Worm (Caenorhabditis elegans) whole organism, young adult: Measurements from ENCODE around the gene C09F5.3.
A peak's percentile ranks its signal among the peaks of the same experiment; 100 is the strongest.

ENCODE experiments used
- B0261.1 ChIP-seq: sonication (generic microtip); optimal IDR thresholded peaks from 2 replicates; lab custom pipeline; 2016; ENCODE audit warnings: mild to moderate bottlenecking, missing genetic modification characterization, moderate library complexity, missing compliant biosample characterization
- F22D6.2 ChIP-seq: sonication (generic microtip); optimal IDR thresholded peaks from 2 replicates; lab custom pipeline; 2016; ENCODE audit warnings: mild to moderate bottlenecking, missing genetic modification characterization, missing compliant biosample characterization
- F37B4.10 ChIP-seq: fragments of 200-800 bp; sonication (Bioruptor generic); IDR thresholded peaks from 2 replicates; pipeline ENCODE4 v1.3.6; 2022; ENCODE audit warnings: missing genetic modification characterization, missing compliant biosample characterization
- F57C9.4 ChIP-seq: sonication (generic microtip); optimal IDR thresholded peaks from 2 replicates; lab custom pipeline; 2017; ENCODE audit warnings: mild to moderate bottlenecking, missing genetic modification characterization, missing compliant biosample characterization
- K11D2.4 ChIP-seq: fragments of 200-800 bp; sonication (Bioruptor generic); IDR thresholded peaks from 2 replicates; pipeline ENCODE4 v1.3.6; 2022; ENCODE audit warnings: missing genetic modification reagents, missing genetic modification characterization, missing compliant biosample characterization
- T07F8.4 ChIP-seq: sonication (generic microtip); optimal IDR thresholded peaks from 2 replicates; lab custom pipeline; 2016; ENCODE audit warnings: mild to moderate bottlenecking, missing genetic modification characterization, moderate library complexity, missing compliant biosample characterization
- T26A5.8 ChIP-seq: sonication (generic microtip); optimal IDR thresholded peaks from 2 replicates; lab custom pipeline; 2016; ENCODE audit warnings: missing genetic modification characterization, missing compliant biosample characterization
- Y56A3A.18 ChIP-seq: fragments of 200-800 bp; sonication (Bioruptor generic); IDR thresholded peaks from 2 replicates; pipeline ENCODE4 v1.3.6; 2022; ENCODE audit warnings: missing genetic modification reagents, missing genetic modification characterization, missing compliant biosample characterization
- Y67H2A.10 ChIP-seq: fragments of 200-800 bp; sonication (Bioruptor generic); conservative IDR thresholded peaks from 2 replicates; pipeline ENCODE4 v1.3.6; 2022; ENCODE audit warnings: missing genetic modification reagents, missing genetic modification characterization, missing compliant biosample characterization
- akir-1 ChIP-seq: fragments of 200-800 bp; sonication (Bioruptor generic); optimal IDR thresholded peaks from 2 replicates; lab custom pipeline; 2018; ENCODE audit warnings: mild to moderate bottlenecking, missing genetic modification characterization, moderate library complexity, missing compliant biosample characterization
- ama-1 ChIP-seq, 3 experiments: fragments of 150-350 bp in 1 of 3; sonication (generic microtip) in 2 of 3; optimal IDR thresholded peaks; 2 replicates each; lab custom pipeline; 2014 to 2018; ENCODE audit warnings: missing biosample characterization in 2 of 3, missing genetic modification characterization in 2 of 3, missing genetic modification reagents in 2 of 3
- aptf-3 ChIP-seq: fragments of 200-800 bp; sonication (Bioruptor generic); IDR thresholded peaks from 2 replicates; pipeline ENCODE4 v1.3.6; 2022; ENCODE audit warnings: missing genetic modification characterization, missing compliant biosample characterization
- ceh-58 ChIP-seq: fragments of 200-800 bp; sonication (Bioruptor generic); IDR thresholded peaks from 2 replicates; pipeline ENCODE4 v1.3.6; 2022; ENCODE audit warnings: missing genetic modification characterization, missing compliant biosample characterization
- ceh-91 ChIP-seq: fragments of 200-800 bp; sonication (Bioruptor generic); IDR thresholded peaks from 2 replicates; pipeline ENCODE4 v1.3.6; 2022; ENCODE audit warnings: missing genetic modification reagents, missing genetic modification characterization, missing compliant biosample characterization
- dpff-1 ChIP-seq: sonication (generic microtip); optimal IDR thresholded peaks from 2 replicates; lab custom pipeline; 2017; ENCODE audit warnings: mild to moderate bottlenecking, missing genetic modification characterization, missing compliant biosample characterization
- ekl-4 ChIP-seq: fragments of 200-800 bp; sonication (Bioruptor generic); IDR thresholded peaks from 2 replicates; pipeline ENCODE4 v1.3.6; 2022; ENCODE audit warnings: missing genetic modification reagents, missing genetic modification characterization, missing compliant biosample characterization
- hrde-1 ChIP-seq: sonication (generic microtip); optimal IDR thresholded peaks from 2 replicates; lab custom pipeline; 2016; ENCODE audit warnings: missing genetic modification characterization, mild to moderate bottlenecking, missing compliant biosample characterization, moderate library complexity, missing genotype, missing genetic modification reagents, borderline replicate concordance
- hsf-1 ChIP-seq: fragments of 200-800 bp; sonication (Bioruptor generic); IDR thresholded peaks from 2 replicates; pipeline ENCODE4 v1.3.6; 2022; ENCODE audit warnings: missing genetic modification reagents, missing genetic modification characterization, missing compliant biosample characterization
- let-526 ChIP-seq: fragments of 200-800 bp; sonication (Bioruptor generic); IDR thresholded peaks from 2 replicates; pipeline ENCODE4 v1.3.6; 2022; ENCODE audit warnings: missing genetic modification reagents, missing genetic modification characterization, missing compliant biosample characterization
- let-607 ChIP-seq, 2 experiments: fragments of 200-800 bp in 1 of 2; sonication (Bioruptor generic) in 1 of 2; sonication (generic microtip) in 1 of 2; optimal IDR thresholded peaks; 2 replicates each; lab custom pipeline; 2016 to 2018; ENCODE audit warnings: mild to moderate bottlenecking in 2 of 2, missing compliant biosample characterization in 2 of 2, missing genetic modification characterization in 2 of 2, moderate library complexity in 2 of 2, missing genotype in 1 of 2
- lin-26 ChIP-seq: fragments of 200-800 bp; sonication (Bioruptor generic); IDR thresholded peaks from 2 replicates; pipeline ENCODE4 v1.3.6; 2022; ENCODE audit warnings: missing genetic modification reagents, missing genetic modification characterization, missing compliant biosample characterization
- lin-35 ChIP-seq, 3 experiments: fragments of 150-350 bp in 2 of 3; sonication (generic microtip) in 1 of 3; optimal IDR thresholded peaks; 2 replicates each; lab custom pipeline; 2014 to 2018; ENCODE audit warnings: missing biosample characterization in 3 of 3, missing genetic modification characterization in 3 of 3, missing genetic modification reagents in 3 of 3
- lin-40 ChIP-seq: sonication (generic microtip); optimal IDR thresholded peaks from 2 replicates; lab custom pipeline; 2016; ENCODE audit warnings: missing genetic modification characterization, mild to moderate bottlenecking, missing compliant biosample characterization, missing genotype, missing genetic modification reagents
- lir-1 ChIP-seq: fragments of 200-800 bp; sonication (Bioruptor generic); conservative IDR thresholded peaks from 2 replicates; pipeline ENCODE4 v1.3.6; 2022; ENCODE audit warnings: missing genetic modification reagents, missing genetic modification characterization, missing compliant biosample characterization
- lsl-1 ChIP-seq: fragments of 200-800 bp; sonication (Bioruptor generic); optimal IDR thresholded peaks from 2 replicates; lab custom pipeline; 2018; ENCODE audit warnings: mild to moderate bottlenecking, missing genetic modification characterization, moderate library complexity, missing compliant biosample characterization
- lsy-27 ChIP-seq: sonication (generic microtip); optimal IDR thresholded peaks from 2 replicates; lab custom pipeline; 2017; ENCODE audit warnings: missing genetic modification characterization, mild to moderate bottlenecking, missing compliant biosample characterization, antibody characterized with exemption, missing genotype, borderline replicate concordance; ENCODE audit not compliant: insufficient read depth
- madf-3 ChIP-seq: fragments of 200-800 bp; sonication (Bioruptor generic); IDR thresholded peaks from 2 replicates; pipeline ENCODE4 v1.3.6; 2022; ENCODE audit warnings: missing genetic modification reagents, missing genetic modification characterization, missing compliant biosample characterization
- madf-6 ChIP-seq: fragments of 200-800 bp; sonication (Bioruptor generic); IDR thresholded peaks from 2 replicates; pipeline ENCODE4 v1.3.6; 2022; ENCODE audit warnings: missing genetic modification reagents, missing genetic modification characterization, missing compliant biosample characterization
- mcd-1 ChIP-seq: fragments of 200-800 bp; sonication (Bioruptor generic); IDR thresholded peaks from 2 replicates; pipeline ENCODE4 v1.3.6; 2022; ENCODE audit warnings: missing genetic modification reagents, missing genetic modification characterization, missing compliant biosample characterization
- mel-28 ChIP-seq: sonication (generic microtip); optimal IDR thresholded peaks from 2 replicates; lab custom pipeline; 2016; ENCODE audit warnings: borderline replicate concordance, mild to moderate bottlenecking, missing genetic modification characterization, missing compliant biosample characterization
- nfya-1 ChIP-seq: sonication (generic microtip); optimal IDR thresholded peaks from 2 replicates; lab custom pipeline; 2017; ENCODE audit warnings: antibody characterized with exemption, missing compliant biosample characterization, missing genetic modification characterization, borderline replicate concordance; ENCODE audit not compliant: insufficient read depth
- pha-4 ChIP-seq: fragments of 150-350 bp; sonication (generic microtip); optimal IDR thresholded peaks from 2 replicates; lab custom pipeline; 2014; ENCODE audit warnings: missing biosample characterization, missing genetic modification reagents, missing genetic modification characterization
- rcor-1 ChIP-seq: fragments of 200-800 bp; sonication (Bioruptor generic); IDR thresholded peaks from 2 replicates; pipeline ENCODE4 v1.3.6; 2022; ENCODE audit warnings: missing genetic modification reagents, missing genetic modification characterization, missing compliant biosample characterization
- snpc-1.1 ChIP-seq: sonication (generic microtip); optimal IDR thresholded peaks from 2 replicates; lab custom pipeline; 2017; ENCODE audit warnings: missing genetic modification characterization, mild to moderate bottlenecking, missing compliant biosample characterization, antibody characterized with exemption, moderate library complexity, missing genotype, missing genetic modification reagents; ENCODE audit not compliant: insufficient read depth
- snpc-1.3 ChIP-seq: sonication (generic microtip); optimal IDR thresholded peaks from 2 replicates; lab custom pipeline; 2017; ENCODE audit warnings: missing genetic modification characterization, mild to moderate bottlenecking, missing compliant biosample characterization, antibody characterized with exemption, moderate library complexity, missing genotype, missing genetic modification reagents; ENCODE audit not compliant: insufficient read depth
- tbp1 ChIP-seq: fragments of 200-800 bp; sonication (Bioruptor generic); optimal IDR thresholded peaks from 2 replicates; lab custom pipeline; 2018; ENCODE audit warnings: mild to moderate bottlenecking, missing genetic modification characterization, missing compliant biosample characterization
- unc-130 ChIP-seq: sonication (generic microtip); optimal IDR thresholded peaks from 2 replicates; lab custom pipeline; 2016; ENCODE audit warnings: missing genetic modification reagents, missing genetic modification characterization, missing compliant biosample characterization
- xnd-1 ChIP-seq: sonication (generic microtip); optimal IDR thresholded peaks from 2 replicates; lab custom pipeline; 2016; ENCODE audit warnings: missing genotype, missing genetic modification reagents, missing genetic modification characterization, missing compliant biosample characterization
- zfh-2 ChIP-seq: fragments of 200-800 bp; sonication (Bioruptor generic); conservative IDR thresholded peaks from 2 replicates; pipeline ENCODE4 v1.3.6; 2022; ENCODE audit warnings: missing genetic modification reagents, missing genetic modification characterization, missing compliant biosample characterization
- zim-3 ChIP-seq: sonication (generic microtip); optimal IDR thresholded peaks from 2 replicates; lab custom pipeline; 2017; ENCODE audit warnings: mild to moderate bottlenecking, missing genetic modification characterization, moderate library complexity, missing compliant biosample characterization
- ztf-22 ChIP-seq: fragments of 200-800 bp; sonication (Bioruptor generic); optimal IDR thresholded peaks from 2 replicates; lab custom pipeline; 2018; ENCODE audit warnings: mild to moderate bottlenecking, missing genetic modification characterization, moderate library complexity, missing compliant biosample characterization
- ztf-3 ChIP-seq: fragments of 200-800 bp; sonication (Bioruptor generic); optimal IDR thresholded peaks from 2 replicates; lab custom pipeline; 2018; ENCODE audit warnings: mild to moderate bottlenecking, missing genetic modification characterization, missing compliant biosample characterization

The C09F5.3 gene

ce11 chrIII:665173-665757 is at the start of gene C09F5.3:
Gene C09F5.3, minus strand, starts transcription at chrIII:665266.
- TF ChIP-seq K11D2.4 (no peak), F57C9.4 (tag; lab: Kevin White, UChicago) (no peak), ztf-3 (GFP tag; lab: Kevin White, UChicago) (no peak), nfya-1 (tag; lab: Kevin White, UChicago) (no peak), let-607 (tag; optimal IDR thresholded peaks at IDR 0.05; lab: Kevin White, UChicago) (no peak), hsf-1 (GFP tag; lab: Robert Waterston, UW) (no peak), lin-40 (no peak), zfh-2 (GFP tag; lab: Robert Waterston, UW) (peak; percentile 42; the same call in 1 of the 2 replicates)

ce11 chrIII:710042-710441 is 45.0 kb upstream of the C09F5.3 start:
- TF ChIP-seq zfh-2 (GFP tag; lab: Robert Waterston, UW) (peak; percentile 43; the same call in 1 of the 2 replicates), ceh-58 (no peak), ama-1 (optimal IDR thresholded peaks at IDR 0.05; lab: Kevin White, UChicago) (no peak), ama-1 (GFP tag; optimal IDR thresholded peaks at IDR 0.05; lab: Kevin White, UChicago) (no peak), unc-130 (GFP tag; lab: Kevin White, UChicago) (no peak), aptf-3 (GFP tag; lab: Robert Waterston, UW) (no peak), T07F8.4 (tag; lab: Kevin White, UChicago) (no peak), lir-1 (GFP tag; lab: Robert Waterston, UW) (no peak)

ce11 chrIII:698814-699213 is 33.7 kb upstream of the C09F5.3 start:
- TF ChIP-seq snpc-1.1 (tag; lab: Kevin White, UChicago): no peak
- TF ChIP-seq aptf-3 (GFP tag; lab: Robert Waterston, UW): no peak
- TF ChIP-seq snpc-1.3 (tag; lab: Kevin White, UChicago): peak; percentile 30
- TF ChIP-seq rcor-1: peak; percentile 44; the same call in 1 of the 2 replicates
- TF ChIP-seq Y56A3A.18 (GFP tag; lab: Robert Waterston, UW): 0 out of 2 replicates have a peak, but pooled peaks have one; percentile 43
- TF ChIP-seq mcd-1: peak; percentile 35; the same call in 1 of the 2 replicates
- TF ChIP-seq let-526 (GFP tag; lab: Robert Waterston, UW): no peak
- 0 out of 2 replicates have a peak, but pooled peaks have one; percentile 17 for TF ChIP-seq F37B4.10 (GFP tag; lab: Robert Waterston, UW)
- TF ChIP-seq ztf-22 (GFP tag; lab: Kevin White, UChicago): no peak
- TF ChIP-seq lin-35 (GFP tag; optimal IDR thresholded peaks at IDR 0.05; lab: Kevin White, UChicago): no peak
- no peak for TF ChIP-seq lsy-27
- peak; percentile 95 for TF ChIP-seq lin-26 (GFP tag; lab: Robert Waterston, UW)
- TF ChIP-seq xnd-1: no peak
- TF ChIP-seq T26A5.8 (tag; lab: Kevin White, UChicago): peak; percentile 13
- no peak for TF ChIP-seq dpff-1
- TF ChIP-seq madf-6: peak; percentile 60
- peak; percentile 83 for TF ChIP-seq tbp1
- 0 out of 2 replicates have a peak, but pooled peaks have one; percentile 27 for TF ChIP-seq ceh-91
- no peak for TF ChIP-seq akir-1
- peak; percentile 45 for TF ChIP-seq hrde-1 (tag; lab: Kevin White, UChicago)
- peak; percentile 64 for TF ChIP-seq B0261.1 (tag; lab: Kevin White, UChicago)
- no peak for TF ChIP-seq K11D2.4
- TF ChIP-seq lsl-1 (GFP tag; lab: Kevin White, UChicago): peak; percentile 45
- peak; percentile 56; the same call in 1 of the 2 replicates for TF ChIP-seq ekl-4 (GFP tag; lab: Robert Waterston, UW)
- no peak for TF ChIP-seq Y67H2A.10 (GFP tag; lab: Robert Waterston, UW)
- TF ChIP-seq pha-4: no peak
- TF ChIP-seq mel-28 (tag; lab: Kevin White, UChicago): no peak
- peak; percentile 80 for TF ChIP-seq madf-3 (GFP tag; lab: Robert Waterston, UW)
- TF ChIP-seq ztf-3 (GFP tag; lab: Kevin White, UChicago): no peak
- TF ChIP-seq zim-3 (tag; lab: Kevin White, UChicago): peak; percentile 17
- TF ChIP-seq unc-130 (GFP tag; lab: Kevin White, UChicago): peak; percentile 27
- no peak for TF ChIP-seq F22D6.2 (tag; lab: Kevin White, UChicago)
